Worm (Caenorhabditis elegans): ENCODE measurements around the gene idpc-1.

idpc-1 gene

ce11 chrIII:11443408-11443994, 16.5 kb downstream of the idpc-1 start:
- no peak for TF ChIP-seq snpc-4 (GFP tag; optimal IDR thresholded peaks at IDR 0.05)
- TF ChIP-seq snpc-4 (tag; optimal IDR thresholded peaks at IDR 0.05) = peak; percentile 37 to 74 (median 60)
- no peak for TF ChIP-seq bed-2 (GFP tag; IDR thresholded peaks at IDR 0.05)
- TF ChIP-seq ztf-28 (GFP tag; IDR thresholded peaks at IDR 0.05) = no peak
- TF ChIP-seq cebp-1 (GFP tag; IDR thresholded peaks at IDR 0.05) = no peak
- peak; percentile 64 for TF ChIP-seq cebp-1 (tag; optimal IDR thresholded peaks at IDR 0.05)

- no peak for TF ChIP-seq snpc-4 (GFP tag; optimal IDR thresholded peaks at IDR 0.05)
- peak in 1 of 4 experiments; percentile 2 for TF ChIP-seq snpc-4 (tag; optimal IDR thresholded peaks at IDR 0.05)
- TF ChIP-seq lin-40 (tag; optimal IDR thresholded peaks at IDR 0.05) = peak; percentile 38
- TF ChIP-seq somi-1 (GFP tag; optimal IDR thresholded peaks at IDR 0.05) = peak; percentile 37
- TF ChIP-seq lin-26 (GFP tag; IDR thresholded peaks at IDR 0.05) = no peak
- TF ChIP-seq akir-1 (GFP tag; optimal IDR thresholded peaks at IDR 0.05) = no peak
- no peak for TF ChIP-seq hlh-26 (GFP tag; conservative IDR thresholded peaks at IDR 0.05)
- TF ChIP-seq hmg-1.2 (GFP tag; IDR thresholded peaks at IDR 0.05) = peak; percentile 87
Observed at ce11 chrIII:11444796-11445386, 17.9 kb downstream of the idpc-1 start.

- TF ChIP-seq B0336.3 (GFP tag; IDR thresholded peaks at IDR 0.05) = no peak
- no peak for TF ChIP-seq attf-6 (GFP tag; IDR thresholded peaks at IDR 0.05)
- no peak for TF ChIP-seq cebp-2 (GFP tag; IDR thresholded peaks at IDR 0.05)
- no peak for TF ChIP-seq atf-7 (tag; optimal IDR thresholded peaks at IDR 0.05)
- no peak for TF ChIP-seq lin-35 (GFP tag; optimal IDR thresholded peaks at IDR 0.05)
- no peak for TF ChIP-seq nhr-80 (tag; optimal IDR thresholded peaks at IDR 0.05)
- TF ChIP-seq Y56A3A.18 (GFP tag; IDR thresholded peaks at IDR 0.05) = no peak
- no peak for TF ChIP-seq hrde-1 (tag; optimal IDR thresholded peaks at IDR 0.05; ENCODE audit: borderline replicate concordance)
Observed at ce11 chrIII:11446826-11447225, 19.8 kb downstream of the idpc-1 start.

- TF ChIP-seq pbrm-1 (GFP tag; IDR thresholded peaks at IDR 0.05) = no peak
- no peak for TF ChIP-seq gei-17 (GFP tag; optimal IDR thresholded peaks at IDR 0.05)
- TF ChIP-seq let-526 (GFP tag; IDR thresholded peaks at IDR 0.05) = no peak
- no peak for TF ChIP-seq F22D6.2 (tag; optimal IDR thresholded peaks at IDR 0.05)
- no peak for TF ChIP-seq T07F8.4 (tag; optimal IDR thresholded peaks at IDR 0.05)
- TF ChIP-seq dpff-1 (tag; optimal IDR thresholded peaks at IDR 0.05) = no peak
- no peak for TF ChIP-seq ZK185.1 (tag; optimal IDR thresholded peaks at IDR 0.05; ENCODE audit: poor library complexity, severe bottlenecking)
- TF ChIP-seq ceh-58 (GFP tag; IDR thresholded peaks at IDR 0.05) = no peak
- no peak for TF ChIP-seq efl-1 (GFP tag; optimal IDR thresholded peaks at IDR 0.05)
- no peak for TF ChIP-seq snpc-4 (GFP tag; optimal IDR thresholded peaks at IDR 0.05)
- no peak for TF ChIP-seq snpc-4 (tag; optimal IDR thresholded peaks at IDR 0.05)
Observed at ce11 chrIII:11448330-11448729, 21.3 kb downstream of the idpc-1 start.

- TF ChIP-seq rpc-1 (optimal IDR thresholded peaks at IDR 0.05) = no peak
- no peak for TF ChIP-seq rpc-1 (tag; optimal IDR thresholded peaks at IDR 0.05)
- no peak for TF ChIP-seq efl-1 (GFP tag; optimal IDR thresholded peaks at IDR 0.05)
Observed at ce11 chrIII:11451380-11451779, 24.4 kb downstream of the idpc-1 start.
